Fruit fly (Drosophila melanogaster) whole organism, embryonic: Measurements from ENCODE around the gene Dmtn.
A peak's percentile ranks its signal among the peaks of the same experiment; 100 is the strongest.

Experiments used
- Ada2b ChIP-seq: fragments of 200-800 bp; sonication (Bioruptor generic); IDR thresholded peaks from 2 replicates; pipeline ENCODE4 v1.3.6; 2022; ENCODE audit warnings: missing biosample characterization, missing genetic modification characterization
- Bdp1 ChIP-seq: fragments of 200-800 bp; sonication (Bioruptor generic); optimal IDR thresholded peaks from 3 replicates; lab custom pipeline; 2016; ENCODE audit warnings: missing biosample characterization, missing genetic modification characterization
- Blimp-1 ChIP-seq: fragments of 200-800 bp; sonication (Bioruptor generic); optimal IDR thresholded peaks from 3 replicates; lab custom pipeline; 2018; ENCODE audit warnings: missing biosample characterization, missing genetic modification characterization, mild to moderate bottlenecking, moderate library complexity, missing genetic modification reagents
- C15 ChIP-seq: fragments of 200-800 bp; sonication (Bioruptor generic); IDR thresholded peaks from 3 replicates; pipeline ENCODE4 v1.3.6; 2022; ENCODE audit warnings: missing biosample characterization, missing genetic modification characterization
- CG11695 ChIP-seq: fragments of 200-800 bp; sonication (Bioruptor generic); IDR thresholded peaks from 3 replicates; pipeline ENCODE4 v1.3.6; 2022; ENCODE audit warnings: missing biosample characterization, missing genetic modification characterization
- CG11696 ChIP-seq: fragments of 200-800 bp; sonication (Bioruptor generic); IDR thresholded peaks from 2 replicates; pipeline ENCODE4 v1.3.6; 2022; ENCODE audit warnings: missing biosample characterization, missing genetic modification characterization
- CG11723 ChIP-seq: fragments of 200-800 bp; sonication (Bioruptor generic); optimal IDR thresholded peaks from 2 replicates; lab custom pipeline; 2017; ENCODE audit warnings: missing biosample characterization, mild to moderate bottlenecking, missing genetic modification characterization
- CG1233 ChIP-seq: fragments of 200-800 bp; sonication (Bioruptor generic); optimal IDR thresholded peaks from 4 replicates; lab custom pipeline; 2018; ENCODE audit warnings: missing biosample characterization, mild to moderate bottlenecking, missing genetic modification characterization
- CG12744 ChIP-seq: fragments of 200-800 bp; sonication (Bioruptor generic); optimal IDR thresholded peaks from 2 replicates; lab custom pipeline; 2016; ENCODE audit warnings: missing biosample characterization, missing genetic modification characterization
- CG12942 ChIP-seq: fragments of 200-800 bp; sonication (Bioruptor generic); optimal IDR thresholded peaks from 3 replicates; lab custom pipeline; 2016; ENCODE audit warnings: missing biosample characterization, missing genetic modification characterization
- CG13894 ChIP-seq: fragments of 200-800 bp; sonication (Bioruptor generic); optimal IDR thresholded peaks from 3 replicates; lab custom pipeline; 2018; ENCODE audit warnings: missing biosample characterization, mild to moderate bottlenecking, missing genetic modification characterization, moderate library complexity
- CG15269 ChIP-seq: fragments of 200-800 bp; sonication (Bioruptor generic); optimal IDR thresholded peaks from 2 replicates; lab custom pipeline; 2018; ENCODE audit warnings: missing biosample characterization, mild to moderate bottlenecking, missing genetic modification characterization, moderate library complexity
- CG16779 ChIP-seq: fragments of 200-800 bp; sonication (Bioruptor generic); IDR thresholded peaks from 2 replicates; pipeline ENCODE4 v1.3.6; 2022; ENCODE audit warnings: missing biosample characterization, missing genetic modification characterization
- CG17186 ChIP-seq: fragments of 200-800 bp; sonication (Bioruptor generic); optimal IDR thresholded peaks from 3 replicates; lab custom pipeline; 2017; ENCODE audit warnings: missing biosample characterization, missing genetic modification reagents, missing genetic modification characterization
- CG1792 ChIP-seq: fragments of 200-800 bp; sonication (Bioruptor generic); optimal IDR thresholded peaks from 2 replicates; lab custom pipeline; 2016; ENCODE audit warnings: missing biosample characterization, missing genetic modification characterization
- CG3163 ChIP-seq: fragments of 200-800 bp; sonication (Bioruptor generic); optimal IDR thresholded peaks from 3 replicates; lab custom pipeline; 2016; ENCODE audit warnings: missing biosample characterization, missing genetic modification characterization
- CG32772 ChIP-seq: fragments of 200-800 bp; sonication (Bioruptor generic); IDR thresholded peaks from 2 replicates; pipeline ENCODE4 v1.3.6; 2022; ENCODE audit warnings: missing biosample characterization, missing genetic modification characterization
- CG3281 ChIP-seq: fragments of 200-800 bp; sonication (Bioruptor generic); optimal IDR thresholded peaks from 3 replicates; lab custom pipeline; 2017; ENCODE audit warnings: missing biosample characterization, mild to moderate bottlenecking, missing genetic modification characterization
- CG34376 ChIP-seq: fragments of 200-800 bp; sonication (Bioruptor generic); optimal IDR thresholded peaks from 2 replicates; lab custom pipeline; 2018; ENCODE audit warnings: missing biosample characterization, mild to moderate bottlenecking, missing genetic modification characterization
- CG6272 ChIP-seq: fragments of 200-800 bp; sonication (Bioruptor generic); IDR thresholded peaks from 2 replicates; pipeline ENCODE4 v1.3.6; 2022; ENCODE audit warnings: missing biosample characterization, missing genetic modification characterization
- CG7928 ChIP-seq: fragments of 200-800 bp; sonication (Bioruptor generic); optimal IDR thresholded peaks from 2 replicates; lab custom pipeline; 2017; ENCODE audit warnings: missing biosample characterization, mild to moderate bottlenecking, missing genetic modification characterization
- CG8290 ChIP-seq, 3 experiments: fragments of 200-800 bp; sonication (Bioruptor generic); optimal IDR thresholded peaks; 2 replicates each; lab custom pipeline; 2016 to 2019; ENCODE audit warnings: missing biosample characterization in 3 of 3, missing genetic modification characterization in 3 of 3, mild to moderate bottlenecking in 2 of 3, moderate library complexity in 1 of 3
- CG8359 ChIP-seq: fragments of 200-800 bp; sonication (Bioruptor generic); optimal IDR thresholded peaks from 2 replicates; lab custom pipeline; 2017; ENCODE audit warnings: missing biosample characterization, mild to moderate bottlenecking, missing genetic modification characterization, borderline replicate concordance
- CG9797 ChIP-seq: fragments of 200-800 bp; sonication (Bioruptor generic); optimal IDR thresholded peaks from 3 replicates; lab custom pipeline; 2018; ENCODE audit warnings: missing biosample characterization, mild to moderate bottlenecking, missing genetic modification characterization
- CrebB ChIP-seq: fragments of 200-800 bp; sonication (Bioruptor generic); optimal IDR thresholded peaks from 3 replicates; lab custom pipeline; 2018; ENCODE audit warnings: missing biosample characterization, mild to moderate bottlenecking, missing genetic modification characterization
- D ChIP-seq, 2 experiments: fragments of 200-800 bp in 1 of 2; fragments of >200 bp in 1 of 2; sonication (Bioruptor generic) in 1 of 2; optimal IDR thresholded peaks; 2 replicates in 1 of 2; 3 replicates in 1 of 2; lab custom pipeline; 2017; ENCODE audit warnings: mild to moderate bottlenecking in 1 of 2, missing biosample characterization in 1 of 2, missing genetic modification characterization in 1 of 2, missing genetic modification reagents in 1 of 2
- D19A ChIP-seq: fragments of 200-800 bp; optimal IDR thresholded peaks from 3 replicates; lab custom pipeline; 2019; ENCODE audit warnings: missing biosample characterization, mild to moderate bottlenecking, missing genetic modification characterization, moderate library complexity
- Hr3 ChIP-seq: fragments of 200-800 bp; sonication (Bioruptor generic); optimal IDR thresholded peaks from 3 replicates; lab custom pipeline; 2016; ENCODE audit warnings: missing biosample characterization, missing genetic modification characterization
- Lim3 ChIP-seq: fragments of 200-800 bp; sonication (Bioruptor generic); IDR thresholded peaks from 2 replicates; pipeline ENCODE4 v1.3.6; 2022; ENCODE audit warnings: missing biosample characterization, missing genetic modification characterization
- Max ChIP-seq: fragments of 200-800 bp; sonication (Bioruptor generic); optimal IDR thresholded peaks from 2 replicates; lab custom pipeline; 2016; ENCODE audit warnings: missing biosample characterization, mild to moderate bottlenecking, missing genetic modification characterization
- NC2β ChIP-seq: fragments of 200-800 bp; sonication (Bioruptor generic); optimal IDR thresholded peaks from 2 replicates; lab custom pipeline; 2016; ENCODE audit warnings: missing biosample characterization, missing genetic modification characterization
- Nf-YC ChIP-seq: fragments of 200-800 bp; optimal IDR thresholded peaks from 3 replicates; lab custom pipeline; 2019; ENCODE audit warnings: missing biosample characterization, mild to moderate bottlenecking, missing genetic modification characterization, moderate library complexity
- Sox102F ChIP-seq: fragments of 200-800 bp; sonication (Bioruptor generic); optimal IDR thresholded peaks from 2 replicates; lab custom pipeline; 2018; ENCODE audit warnings: missing biosample characterization, mild to moderate bottlenecking, missing genetic modification characterization, moderate library complexity
- Sry-β ChIP-seq: fragments of 200-800 bp; sonication (Bioruptor generic); optimal IDR thresholded peaks from 2 replicates; lab custom pipeline; 2018; ENCODE audit warnings: missing biosample characterization, mild to moderate bottlenecking, missing genetic modification characterization, moderate library complexity
- Xrp1 ChIP-seq: fragments of 200-800 bp; sonication (Bioruptor generic); IDR thresholded peaks from 2 replicates; pipeline ENCODE4 v1.3.6; 2022; ENCODE audit warnings: missing biosample characterization, missing genetic modification characterization
- ara ChIP-seq: fragments of 200-800 bp; sonication (Bioruptor generic); IDR thresholded peaks from 2 replicates; pipeline ENCODE4 v1.3.6; 2022; ENCODE audit warnings: missing biosample characterization, missing genetic modification characterization
- bigmax ChIP-seq: fragments of 200-800 bp; sonication (Bioruptor generic); optimal IDR thresholded peaks from 2 replicates; lab custom pipeline; 2018; ENCODE audit warnings: missing biosample characterization, mild to moderate bottlenecking, missing genetic modification characterization
- jing ChIP-seq: fragments of 200-800 bp; sonication (Bioruptor generic); optimal IDR thresholded peaks from 2 replicates; lab custom pipeline; 2018; ENCODE audit warnings: missing biosample characterization, mild to moderate bottlenecking, missing genetic modification characterization
- jumu ChIP-seq: fragments of 200-800 bp; sonication (Bioruptor generic); optimal IDR thresholded peaks from 3 replicates; lab custom pipeline; 2016; ENCODE audit warnings: missing biosample characterization, missing genetic modification characterization
- lilli ChIP-seq: fragments of 200-800 bp; sonication (Bioruptor generic); optimal IDR thresholded peaks from 3 replicates; lab custom pipeline; 2016; ENCODE audit warnings: missing biosample characterization, missing genetic modification characterization
- mirr ChIP-seq: fragments of 200-800 bp; sonication (Bioruptor generic); optimal IDR thresholded peaks from 3 replicates; lab custom pipeline; 2018; ENCODE audit warnings: missing biosample characterization, mild to moderate bottlenecking, missing genetic modification characterization
- nmo ChIP-seq: fragments of 200-800 bp; sonication (Bioruptor generic); optimal IDR thresholded peaks from 2 replicates; lab custom pipeline; 2018; ENCODE audit warnings: missing biosample characterization, mild to moderate bottlenecking, missing genetic modification characterization, moderate library complexity
- org-1 ChIP-seq: fragments of 200-800 bp; sonication (Bioruptor generic); optimal IDR thresholded peaks from 2 replicates; lab custom pipeline; 2017; ENCODE audit warnings: missing biosample characterization, missing genetic modification characterization
- pho ChIP-seq: fragments of 200-800 bp; sonication (Bioruptor generic); optimal IDR thresholded peaks from 2 replicates; lab custom pipeline; 2016; ENCODE audit warnings: missing biosample characterization, missing genetic modification characterization
- sc ChIP-seq, 3 experiments: fragments of >200 bp in 2 of 3; fragments of 200-800 bp in 1 of 3; sonication (Bioruptor generic) in 1 of 3; optimal IDR thresholded peaks; 2 replicates in 2 of 3; 3 replicates in 1 of 3; lab custom pipeline; 2017; ENCODE audit warnings: mild to moderate bottlenecking in 1 of 3, missing biosample characterization in 1 of 3, missing genetic modification characterization in 1 of 3, missing genetic modification reagents in 1 of 3
- scrt ChIP-seq: fragments of 200-800 bp; sonication (Bioruptor generic); optimal IDR thresholded peaks from 2 replicates; lab custom pipeline; 2018; ENCODE audit warnings: missing biosample characterization, mild to moderate bottlenecking, missing genetic modification characterization, moderate library complexity
- slp2 ChIP-seq: fragments of 200-800 bp; sonication (Bioruptor generic); optimal IDR thresholded peaks from 2 replicates; lab custom pipeline; 2016; ENCODE audit warnings: missing biosample characterization, missing genetic modification characterization
- twi ChIP-seq: fragments of 200-800 bp; optimal IDR thresholded peaks from 2 replicates; lab custom pipeline; 2019; ENCODE audit warnings: missing biosample characterization, mild to moderate bottlenecking, missing genetic modification characterization, moderate library complexity
- tx ChIP-seq: fragments of 200-800 bp; sonication (Bioruptor generic); optimal IDR thresholded peaks from 2 replicates; lab custom pipeline; 2016; ENCODE audit warnings: missing biosample characterization, missing genetic modification characterization
- vnd ChIP-seq: fragments of 200-800 bp; sonication (Bioruptor generic); IDR thresholded peaks from 3 replicates; pipeline ENCODE4 v1.3.6; 2022; ENCODE audit warnings: missing biosample characterization, missing genetic modification characterization; ENCODE audit not compliant: partially characterized antibody

The Dmtn gene

DNA sequence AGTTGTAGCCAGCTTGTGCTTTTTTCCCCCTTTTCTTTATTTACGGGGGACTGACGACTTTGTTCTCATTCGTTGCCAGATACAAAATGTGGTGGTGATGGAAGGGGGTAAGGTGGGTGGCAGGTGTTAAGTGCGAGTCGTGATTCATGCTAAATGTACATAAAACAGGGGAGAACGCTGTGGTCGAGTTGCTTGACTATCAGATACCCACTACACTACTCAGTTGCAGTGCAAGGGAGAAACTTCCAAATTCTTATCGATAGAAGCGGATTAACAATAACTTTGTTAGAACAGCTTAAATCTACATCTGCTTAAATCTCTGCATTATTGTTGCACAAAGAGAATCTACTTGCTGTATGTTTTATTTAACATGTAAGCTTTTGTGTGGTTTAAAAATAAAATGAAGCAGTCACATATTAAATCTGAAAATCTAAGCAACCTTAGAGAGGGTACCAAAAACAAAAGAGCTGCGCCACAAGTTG lies 8.0 kb downstream of the Dmtn start (continued):
- TF ChIP-seq Sry-β (GFP tag; lab: Kevin White, UChicago) (no peak), Max (GFP tag; lab: Kevin White, UChicago) (no peak), Blimp-1 (peak; percentile 28), CG13894 (no peak), ara (GFP tag; lab: Robert Waterston, UW) (no peak), CG11723 (GFP tag; lab: Kevin White, UChicago) (no peak), Nf-YC (tag; lab: Kevin White, UChicago) (no peak), CG17186 (GFP tag; lab: Kevin White, UChicago) (no peak), Ada2b (no peak), CG32772 (no peak), NC2β (GFP tag; lab: Kevin White, UChicago) (no peak), slp2 (no peak), sc (optimal IDR thresholded peaks at IDR 0.05; lab: Kevin White, UChicago) (no peak), sc (GFP tag; optimal IDR thresholded peaks at IDR 0.05; lab: Kevin White, UChicago) (no peak), C15 (GFP tag; lab: Robert Waterston, UW) (no peak), pho (GFP tag; lab: Kevin White, UChicago) (peak; percentile 4), lilli (GFP tag; lab: Kevin White, UChicago) (peak; percentile 26), CG11696 (GFP tag; lab: Robert Waterston, UW) (no peak), CG15269 (peak; percentile 34), scrt (GFP tag; lab: Kevin White, UChicago) (peak; percentile 2), CG9797 (GFP tag; lab: Kevin White, UChicago) (no peak), CG16779 (GFP tag; lab: Robert Waterston, UW) (no peak), CG11695 (GFP tag; lab: Robert Waterston, UW) (no peak), CG3163 (GFP tag; lab: Kevin White, UChicago) (no peak), CrebB (tag; lab: Kevin White, UChicago) (no peak), D19A (tag; lab: Kevin White, UChicago) (peak; percentile 66), tx (GFP tag; lab: Kevin White, UChicago) (no peak), D (optimal IDR thresholded peaks at IDR 0.05; lab: Kevin White, UChicago) (no peak), D (GFP tag; optimal IDR thresholded peaks at IDR 0.05; lab: Kevin White, UChicago) (no peak), nmo (GFP tag; lab: Kevin White, UChicago) (peak; percentile 30), CG12744 (no peak), CG1233 (GFP tag; lab: Kevin White, UChicago) (peak; percentile 10), CG3281 (GFP tag; lab: Kevin White, UChicago) (peak; percentile 32), vnd (GFP tag; lab: Robert Waterston, UW) (peak; percentile 53; the same call in 2 of the 3 replicates), bigmax (GFP tag; lab: Kevin White, UChicago) (no peak), CG8290 (GFP tag; optimal IDR thresholded peaks at IDR 0.05; lab: Kevin White, UChicago) (no peak), CG8290 (tag; optimal IDR thresholded peaks at IDR 0.05; lab: Kevin White, UChicago) (no peak), Xrp1 (GFP tag; lab: Robert Waterston, UW) (peak; percentile 28; the same call in 1 of the 2 replicates), Bdp1 (GFP tag; lab: Kevin White, UChicago) (no peak), CG34376 (GFP tag; lab: Kevin White, UChicago) (no peak), twi (tag; lab: Kevin White, UChicago) (no peak), CG8359 (no peak), CG12942 (no peak), Lim3 (GFP tag; lab: Robert Waterston, UW) (no peak), CG6272 (GFP tag; lab: Robert Waterston, UW) (no peak), Hr3 (GFP tag; lab: Kevin White, UChicago) (no peak), mirr (GFP tag; lab: Kevin White, UChicago) (no peak), jing (GFP tag; lab: Kevin White, UChicago) (no peak), Sox102F (GFP tag; lab: Kevin White, UChicago) (peak; percentile 35), CG7928 (no peak), jumu (GFP tag; lab: Kevin White, UChicago) (peak; percentile 4), CG1792 (no peak), org-1 (GFP tag; lab: Kevin White, UChicago) (no peak)
